Worm (Caenorhabditis elegans): Measurements from ENCODE around the gene ssp-35.

Gene ssp-35

DNA sequence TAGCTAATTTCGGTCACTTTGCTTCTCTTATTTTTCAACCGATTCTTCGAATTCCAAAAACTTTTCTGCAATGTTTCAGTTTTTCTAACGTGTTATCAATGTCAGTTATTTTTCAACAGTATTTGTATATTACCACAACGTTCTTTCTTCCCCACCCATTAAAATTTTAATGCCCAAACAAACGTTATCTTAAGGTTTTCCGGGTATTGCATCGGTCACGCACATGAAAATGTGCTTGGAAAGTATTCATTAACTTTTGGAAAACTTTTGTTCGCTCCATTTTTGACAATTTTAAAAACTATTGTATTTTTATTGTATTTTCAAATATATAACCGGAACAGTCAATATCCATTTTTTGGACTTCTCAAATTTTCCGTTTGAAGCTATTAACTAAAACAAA lies 32.5 kb upstream of the ssp-35 start:
- TF ChIP-seq pqm-1 (tag; optimal IDR thresholded peaks at IDR 0.05) = peak; percentile 51
- TF ChIP-seq dve-1 (tag; optimal IDR thresholded peaks at IDR 0.05; ENCODE audit: insufficient read depth) = peak; percentile 22
- peak; percentile 18 for TF ChIP-seq nhr-77 (tag; optimal IDR thresholded peaks at IDR 0.05)
- no peak for TF ChIP-seq daf-16 (GFP tag; optimal IDR thresholded peaks at IDR 0.05)
- TF ChIP-seq daf-16 (tag; optimal IDR thresholded peaks at IDR 0.05) = peak; percentile 43
- 0 out of 2 replicates have a peak, but pooled peaks have one; percentile 25 for TF ChIP-seq dmd-6 (GFP tag; IDR thresholded peaks at IDR 0.05)
- TF ChIP-seq F26F4.8 (GFP tag; conservative IDR thresholded peaks at IDR 0.05) = no peak
- TF ChIP-seq unc-62 (GFP tag; optimal IDR thresholded peaks at IDR 0.05 in 1 of 2) = no peak
- TF ChIP-seq unc-62 (tag; optimal IDR thresholded peaks at IDR 0.05) = no peak
- TF ChIP-seq nhr-28 (tag; optimal IDR thresholded peaks at IDR 0.05) = peak; percentile 29

DNA sequence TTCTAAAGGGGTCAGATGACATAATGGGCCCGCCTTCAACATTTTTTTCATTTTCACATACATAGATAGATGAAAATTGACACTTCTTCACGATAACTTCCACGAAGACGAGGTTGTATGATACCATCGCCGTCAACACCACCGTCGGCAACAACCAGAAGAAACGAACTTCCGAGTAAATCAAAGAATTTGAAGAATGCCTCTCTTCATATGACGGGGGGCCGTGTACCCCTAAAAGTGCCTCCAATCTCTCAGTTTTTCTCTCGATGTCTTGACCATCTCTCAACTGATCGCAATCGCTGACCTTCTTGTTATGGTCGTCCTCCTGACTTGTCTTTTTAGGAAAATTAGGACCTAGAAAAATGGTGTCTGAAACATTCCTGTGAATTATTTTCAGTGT lies 31.9 kb upstream of the ssp-35 start:
- TF ChIP-seq Y5F2A.4 (GFP tag; optimal IDR thresholded peaks at IDR 0.05) (no peak), D1046.2 (GFP tag; IDR thresholded peaks at IDR 0.05) (no peak), zag-1 (tag; optimal IDR thresholded peaks at IDR 0.05) (no peak), mxl-2 (GFP tag; conservative IDR thresholded peaks at IDR 0.05) (no peak), nhr-77 (tag; optimal IDR thresholded peaks at IDR 0.05) (no peak), zfp-2 (tag; optimal IDR thresholded peaks at IDR 0.05) (no peak), daf-12 (tag; optimal IDR thresholded peaks at IDR 0.05) (no peak), F37D6.2 (tag; optimal IDR thresholded peaks at IDR 0.05) (no peak), gei-8 (GFP tag; optimal IDR thresholded peaks at IDR 0.05) (no peak), ztf-11 (tag; optimal IDR thresholded peaks at IDR 0.05) (no peak), mes-2 (tag; optimal IDR thresholded peaks at IDR 0.05; ENCODE audit: poor library complexity, severe bottlenecking) (no peak), T20F7.1 (GFP tag; optimal IDR thresholded peaks at IDR 0.05) (no peak), F44E2.7 (GFP tag; IDR thresholded peaks at IDR 0.05) (no peak), tag-97 (GFP tag; IDR thresholded peaks at IDR 0.05) (no peak), pha-4 (GFP tag; IDR thresholded peaks at IDR 0.05) (no peak), pha-4 (tag; optimal IDR thresholded peaks at IDR 0.05) (no peak)

DNA sequence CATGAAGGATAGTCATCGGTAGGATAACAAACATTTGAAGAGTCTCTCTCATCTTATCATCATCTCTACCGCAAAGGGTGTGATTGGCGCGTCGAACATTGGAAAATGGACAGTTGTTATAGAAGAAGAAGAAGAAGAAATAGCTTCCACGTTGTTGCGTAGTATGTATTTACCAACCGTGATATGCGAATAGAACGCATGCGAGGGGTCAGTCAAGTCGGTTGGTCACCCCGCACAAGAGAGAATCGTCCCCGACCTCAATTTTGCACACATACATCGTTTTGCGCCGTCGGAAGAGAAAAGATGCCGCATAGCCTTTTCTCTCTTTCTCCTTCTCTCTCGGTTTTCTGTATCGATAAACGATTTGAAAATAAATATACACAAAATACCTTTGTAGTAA lies 31.4 kb upstream of the ssp-35 start:
- no peak for TF ChIP-seq cey-2 (tag; optimal IDR thresholded peaks at IDR 0.05; ENCODE audit: borderline replicate concordance, insufficient read depth)
- TF ChIP-seq rbr-2 (tag; optimal IDR thresholded peaks at IDR 0.05) = no peak
- no peak for TF ChIP-seq ceh-32 (tag; optimal IDR thresholded peaks at IDR 0.05; ENCODE audit: poor library complexity)
- peak in 1 of 2 experiments; percentile 93 for TF ChIP-seq unc-62 (GFP tag; optimal IDR thresholded peaks at IDR 0.05 in 1 of 2)
- TF ChIP-seq unc-62 (tag; optimal IDR thresholded peaks at IDR 0.05) = no peak
- no peak for TF ChIP-seq nhr-237 (tag; optimal IDR thresholded peaks at IDR 0.05)
- no peak for TF ChIP-seq mes-2 (tag; optimal IDR thresholded peaks at IDR 0.05; ENCODE audit: poor library complexity, severe bottlenecking)
- no peak for TF ChIP-seq Y75B8A.6 (GFP tag; IDR thresholded peaks at IDR 0.05)
- peak; percentile 8 for TF ChIP-seq hlh-11 (tag; optimal IDR thresholded peaks at IDR 0.05)
- no peak for TF ChIP-seq tra-1 (GFP tag; IDR thresholded peaks at IDR 0.05)
- no peak for TF ChIP-seq fos-1 (tag; optimal IDR thresholded peaks at IDR 0.05)
- TF ChIP-seq nhr-28 (tag; optimal IDR thresholded peaks at IDR 0.05) = peak; percentile 44
- peak; percentile 47 for TF ChIP-seq mxl-3 (GFP tag; optimal IDR thresholded peaks at IDR 0.05)
- TF ChIP-seq tag-97 (GFP tag; IDR thresholded peaks at IDR 0.05) = no peak
- TF ChIP-seq sdz-12 (GFP tag; optimal IDR thresholded peaks at IDR 0.05) = no peak
- no peak for TF ChIP-seq ztf-11 (tag; optimal IDR thresholded peaks at IDR 0.05)
- TF ChIP-seq mdl-1 (tag; optimal IDR thresholded peaks at IDR 0.05) = peak in 1 of 2 experiments; percentile 39
- TF ChIP-seq ZK546.5 (tag; optimal IDR thresholded peaks at IDR 0.05) = no peak
- TF ChIP-seq ceh-28 (tag; optimal IDR thresholded peaks at IDR 0.05) = no peak
- TF ChIP-seq ztf-7 (tag; optimal IDR thresholded peaks at IDR 0.05) = no peak
- TF ChIP-seq set-16 (GFP tag; IDR thresholded peaks at IDR 0.05) = no peak
- TF ChIP-seq zag-1 (tag; optimal IDR thresholded peaks at IDR 0.05) = no peak
- TF ChIP-seq dmd-8 (GFP tag; IDR thresholded peaks at IDR 0.05) = no peak
